Worm (Caenorhabditis elegans) whole organism, L4 larva: Measurements from ENCODE around the gene str-10.
A peak's percentile ranks its signal among the peaks of the same experiment; 100 is the strongest.

Experiments used
- F26F4.8 ChIP-seq: fragments of 200-800 bp; sonication (Bioruptor generic); conservative IDR thresholded peaks from 2 replicates; pipeline ENCODE4 v1.3.6; 2022; ENCODE audit warnings: missing genetic modification characterization, missing compliant biosample characterization
- aha-1 ChIP-seq: fragments of 150-350 bp; peaks from one replicate; lab custom pipeline; 2014; ENCODE audit warnings: missing biosample characterization, missing genetic modification characterization
- attf-4 ChIP-seq: sonication (generic microtip); optimal IDR thresholded peaks from 3 replicates; lab custom pipeline; 2017; ENCODE audit warnings: missing biosample characterization, missing genetic modification characterization
- daf-12 ChIP-seq: fragments of 150-350 bp; optimal IDR thresholded peaks from 2 replicates; lab custom pipeline; 2014; ENCODE audit warnings: missing biosample characterization, missing genetic modification reagents, missing genetic modification characterization
- daf-16 ChIP-seq, 3 experiments: sonication (generic microtip); optimal IDR thresholded peaks; 2 replicates each; lab custom pipeline; 2016 to 2017; ENCODE audit warnings: missing genetic modification characterization in 3 of 3, missing genetic modification reagents in 3 of 3, mild to moderate bottlenecking in 2 of 3, missing compliant biosample characterization in 2 of 3, missing biosample characterization in 1 of 3, moderate library complexity in 1 of 3
- dve-1 ChIP-seq: sonication (generic microtip); optimal IDR thresholded peaks from 2 replicates; lab custom pipeline; 2017; ENCODE audit warnings: antibody characterized with exemption, mild to moderate bottlenecking, missing genetic modification characterization, missing compliant biosample characterization; ENCODE audit not compliant: insufficient read depth
- hmg-1.1 ChIP-seq: fragments of 200-800 bp; sonication (Bioruptor generic); IDR thresholded peaks from 2 replicates; pipeline ENCODE4 v1.3.6; 2022; ENCODE audit warnings: missing genetic modification reagents, missing genetic modification characterization, missing compliant biosample characterization
- lin-1 ChIP-seq: fragments of 200-800 bp; sonication (Bioruptor generic); IDR thresholded peaks from 2 replicates; pipeline ENCODE4 v1.3.6; 2022; ENCODE audit warnings: missing genetic modification reagents, missing genetic modification characterization, missing compliant biosample characterization
- nhr-76 ChIP-seq: fragments of 150-350 bp; optimal IDR thresholded peaks from 2 replicates; lab custom pipeline; 2014; ENCODE audit warnings: missing biosample characterization, missing genetic modification characterization
- php-3 ChIP-seq: fragments of 200-800 bp; sonication (Bioruptor generic); IDR thresholded peaks from 2 replicates; pipeline ENCODE4 v1.3.6; 2022; ENCODE audit warnings: missing genetic modification reagents, missing genetic modification characterization, missing compliant biosample characterization

str-10 gene

DNA sequence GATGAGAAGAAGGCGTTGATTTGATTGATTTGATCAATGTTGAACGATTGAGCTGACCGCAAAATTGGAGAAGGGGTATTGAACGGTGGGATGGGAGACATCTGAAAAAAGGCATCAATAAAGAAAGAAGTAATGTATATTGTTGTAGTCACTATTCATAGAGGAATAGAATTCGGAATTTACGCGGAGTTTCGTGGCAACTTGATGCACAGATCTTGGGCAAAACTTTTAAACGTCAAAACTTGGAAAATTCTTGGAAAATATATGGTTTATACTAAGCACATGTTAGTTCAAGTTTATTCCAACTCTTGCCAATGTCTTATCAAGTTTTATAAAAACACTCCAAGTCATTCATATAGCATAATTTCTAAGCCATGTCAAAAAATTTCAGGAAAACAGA, 44.0 kb downstream of the str-10 start, which contains the start of gene F17H10.4:
Gene F17H10.4, minus strand, starts transcription at position 101 of the 400 bp plus-strand sequence.
- TF ChIP-seq lin-1 (GFP tag; lab: Robert Waterston, UW) (no peak), attf-4 (tag; lab: Kevin White, UChicago) (no peak), daf-12 (tag; lab: Kevin White, UChicago) (no peak)

DNA sequence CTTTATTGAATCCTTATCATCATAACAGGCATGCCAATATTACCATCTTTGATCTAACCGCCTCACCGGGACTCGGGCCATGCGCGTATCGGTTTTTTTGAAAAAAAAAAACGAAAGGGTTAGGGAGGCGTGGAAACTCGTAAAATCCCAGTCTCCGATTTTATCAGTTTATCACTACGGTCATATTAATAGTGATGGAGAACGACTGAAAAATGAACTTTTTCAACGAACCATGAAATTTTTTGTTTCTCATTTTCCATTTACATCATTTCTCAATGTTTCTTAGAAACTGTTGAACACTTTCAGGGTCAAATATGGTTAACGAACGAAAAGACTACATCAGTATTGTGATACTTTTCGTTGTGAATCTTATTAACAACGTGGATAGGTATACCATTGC, 47.5 kb downstream of the str-10 start, which contains the start of gene spin-3:
Gene spin-3, plus strand, starts transcription at position 301 of the 400 bp plus-strand sequence.
- TF ChIP-seq F26F4.8 (no peak), daf-16 (GFP tag; optimal IDR thresholded peaks at IDR 0.05; lab: Kevin White, UChicago) (no peak), daf-16 (tag; optimal IDR thresholded peaks at IDR 0.05; lab: Kevin White, UChicago) (peak; percentile 20), aha-1 (tag; lab: Kevin White, UChicago) (no peak), php-3 (GFP tag; lab: Robert Waterston, UW) (0 out of 2 replicates have a peak, but pooled peaks have one; percentile 24), hmg-1.1 (no peak), dve-1 (tag; lab: Kevin White, UChicago) (peak; percentile 33), nhr-76 (no peak)
